Fruit fly (Drosophila melanogaster): ENCODE results near the gene CG1571.

The CG1571 gene

DNA sequence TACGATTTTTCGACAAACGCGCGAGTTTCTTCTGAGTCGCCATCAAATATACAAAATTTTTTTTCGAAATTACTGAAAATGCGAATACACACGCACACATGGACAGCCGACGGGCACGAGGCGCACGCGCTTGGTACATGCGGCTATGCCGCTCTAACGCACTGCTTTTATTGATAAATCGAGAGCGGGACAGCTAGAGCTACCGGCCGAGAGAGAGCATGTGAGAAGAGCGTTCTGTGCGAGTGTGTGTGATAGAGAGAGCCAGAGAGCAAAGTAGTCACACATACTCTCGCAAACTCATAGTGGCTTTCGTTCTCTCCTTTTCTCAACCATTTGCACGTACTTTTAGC lies 14.8 kb upstream of the CG1571 start (continued):
- peak; percentile 28 for TF ChIP-seq D19A (tag; optimal IDR thresholded peaks at IDR 0.05)
- TF ChIP-seq gce (GFP tag; IDR thresholded peaks at IDR 0.05), result no peak
- no peak for TF ChIP-seq lab (GFP tag; optimal IDR thresholded peaks at IDR 0.05)
- TF ChIP-seq Nf-YB (GFP tag; optimal IDR thresholded peaks at IDR 0.05), result no peak
- TF ChIP-seq z (GFP tag; IDR thresholded peaks at IDR 0.05), result 0 out of 3 replicates have a peak, but pooled peaks have one; percentile 26
- peak; percentile 71 for TF ChIP-seq YL-1 (GFP tag; optimal IDR thresholded peaks at IDR 0.05)
- TF ChIP-seq tio (GFP tag; optimal IDR thresholded peaks at IDR 0.05), result no peak
- TF ChIP-seq Pdp1 (GFP tag; optimal IDR thresholded peaks at IDR 0.05), result no peak
- no peak for TF ChIP-seq Stat92E (GFP tag; optimal IDR thresholded peaks at IDR 0.05)
- TF ChIP-seq ftz-f1 (GFP tag; optimal IDR thresholded peaks at IDR 0.05), result no peak
- no peak for TF ChIP-seq CG33557 (GFP tag; optimal IDR thresholded peaks at IDR 0.05)
- no peak for TF ChIP-seq Six4 (GFP tag; optimal IDR thresholded peaks at IDR 0.05)
- no peak for TF ChIP-seq twi (tag; optimal IDR thresholded peaks at IDR 0.05)
- no peak for TF ChIP-seq bcd (GFP tag; optimal IDR thresholded peaks at IDR 0.05)
- peak; percentile 6; the same call in 1 of the 3 replicates for TF ChIP-seq Opbp (GFP tag; IDR thresholded peaks at IDR 0.05; ENCODE audit: partially characterized antibody)
- no peak for TF ChIP-seq CG6272 (GFP tag; IDR thresholded peaks at IDR 0.05)
- TF ChIP-seq B-H2 (GFP tag; optimal IDR thresholded peaks at IDR 0.05), result no peak
- TF ChIP-seq CG14710 (tag; optimal IDR thresholded peaks at IDR 0.05), result no peak
- TF ChIP-seq CG4854 (GFP tag; optimal IDR thresholded peaks at IDR 0.05), result no peak
- peak; percentile 7; the same call in 1 of the 2 replicates for TF ChIP-seq vvl (GFP tag; IDR thresholded peaks at IDR 0.05)
- peak; percentile 96 for TF ChIP-seq yki (optimal IDR thresholded peaks at IDR 0.05)
- TF ChIP-seq exex (tag; optimal IDR thresholded peaks at IDR 0.05), result no peak
- TF ChIP-seq esg (GFP tag; conservative IDR thresholded peaks at IDR 0.05), result no peak
- TF ChIP-seq CG2129 (GFP tag; IDR thresholded peaks at IDR 0.05; ENCODE audit: partially characterized antibody), result no peak
- TF ChIP-seq luna (GFP tag; optimal IDR thresholded peaks at IDR 0.05), result no peak
- TF ChIP-seq CG9437 (GFP tag; optimal IDR thresholded peaks at IDR 0.05), result no peak
- TF ChIP-seq stwl (tag; optimal IDR thresholded peaks at IDR 0.05), result no peak
- TF ChIP-seq CG7987 (GFP tag; optimal IDR thresholded peaks at IDR 0.05), result no peak
- TF ChIP-seq da (GFP tag; optimal IDR thresholded peaks at IDR 0.05), result no peak
- no peak for TF ChIP-seq sug (tag; optimal IDR thresholded peaks at IDR 0.05)
- no peak for TF ChIP-seq CG17359 (tag; optimal IDR thresholded peaks at IDR 0.05)
- no peak for TF ChIP-seq CG11093 (GFP tag; IDR thresholded peaks at IDR 0.05)
- no peak for TF ChIP-seq CG8944 (GFP tag; optimal IDR thresholded peaks at IDR 0.05)
- no peak for TF ChIP-seq Spps (tag; optimal IDR thresholded peaks at IDR 0.05)
- TF ChIP-seq CG5180 (GFP tag; optimal IDR thresholded peaks at IDR 0.05), result no peak
- no peak for TF ChIP-seq kah (GFP tag; optimal IDR thresholded peaks at IDR 0.05)
- TF ChIP-seq ap (GFP tag; IDR thresholded peaks at IDR 0.05), result no peak
- TF ChIP-seq CG11247 (GFP tag; IDR thresholded peaks at IDR 0.05), result no peak
- no peak for TF ChIP-seq amos (GFP tag; IDR thresholded peaks at IDR 0.05; ENCODE audit: partially characterized antibody)
- no peak for TF ChIP-seq sens-2 (GFP tag; IDR thresholded peaks at IDR 0.05)
- peak; percentile 41 for TF ChIP-seq Deaf1 (tag; optimal IDR thresholded peaks at IDR 0.05)
- peak; percentile 2 for TF ChIP-seq CG4707 (GFP tag; optimal IDR thresholded peaks at IDR 0.05)
- no peak for TF ChIP-seq MESR4 (GFP tag; optimal IDR thresholded peaks at IDR 0.05)
- no peak for TF ChIP-seq tup (GFP tag; optimal IDR thresholded peaks at IDR 0.05)
- TF ChIP-seq Xbp1 (GFP tag; optimal IDR thresholded peaks at IDR 0.05), result no peak
- no peak for TF ChIP-seq Drgx (GFP tag; IDR thresholded peaks at IDR 0.05)
- peak; percentile 97 for TF ChIP-seq sqz (GFP tag; optimal IDR thresholded peaks at IDR 0.05)
- TF ChIP-seq CG31224 (GFP tag; IDR thresholded peaks at IDR 0.05), result no peak
- TF ChIP-seq CG15073 (GFP tag; optimal IDR thresholded peaks at IDR 0.05), result no peak
- no peak for TF ChIP-seq D (optimal IDR thresholded peaks at IDR 0.05)
- TF ChIP-seq D (GFP tag; optimal IDR thresholded peaks at IDR 0.05), result no peak
- TF ChIP-seq Mrtf (GFP tag; IDR thresholded peaks at IDR 0.05), result no peak
